8 worm cellular contexts compared by ENCODE assay signal in the genomic region with DNA sequence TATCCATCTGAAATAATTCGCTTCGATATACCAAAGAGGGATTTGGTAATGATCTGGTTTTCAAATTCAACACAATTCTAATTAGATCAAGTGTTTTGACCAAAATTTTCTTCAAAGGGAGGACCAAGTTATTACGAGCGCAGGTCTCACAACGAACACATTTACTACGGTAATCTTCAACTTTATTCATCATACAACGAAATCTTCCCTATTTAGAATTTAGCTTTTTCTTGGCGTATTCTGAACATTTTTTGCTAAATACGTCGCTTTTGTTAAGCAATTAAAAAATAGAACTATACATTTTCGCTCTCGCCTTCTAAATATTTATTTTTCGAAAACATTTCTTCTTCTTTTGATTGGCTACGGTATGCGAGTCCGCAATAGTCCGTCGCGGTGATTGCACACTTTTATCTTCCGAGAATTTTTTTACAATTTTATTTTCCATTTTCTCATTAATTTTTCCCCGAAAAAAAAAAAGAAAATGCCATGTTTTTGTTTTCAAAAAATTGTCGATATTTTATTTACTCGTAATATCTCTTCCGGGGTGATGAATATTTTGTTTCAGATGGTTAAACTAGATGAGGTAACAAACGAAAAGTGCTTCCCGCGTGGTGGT.
TF ChIP-seq lines count a peak whose summit lies in the region.

let-716 (plus strand) TSS at position 566 of the 616 bp plus-strand sequence.

TF ChIP-seq in whole organism, L1 larva, 84 proteins besides CTCF, POLR2A, EP300 and RAD21 (continues in another document):
- TF ChIP-seq nhr-90 (tag; optimal IDR thresholded peaks at IDR 0.05; lab: Kevin White, UChicago; ENCODE audit: poor library complexity) = no peak
- peak; percentile 89 for TF ChIP-seq F16B12.6 (tag; optimal IDR thresholded peaks at IDR 0.05; lab: Kevin White, UChicago)
- TF ChIP-seq dpl-1 (GFP tag; optimal IDR thresholded peaks at IDR 0.05; lab: Kevin White, UChicago) = peak; percentile 17 to 61 (median 44)
- TF ChIP-seq lin-15B (tag; optimal IDR thresholded peaks at IDR 0.05; lab: Kevin White, UChicago) = peak; percentile 13
- no peak for TF ChIP-seq aly-2 (tag; optimal IDR thresholded peaks at IDR 0.05; lab: Kevin White, UChicago)
- peak; percentile 21 for TF ChIP-seq rnt-1 (tag; optimal IDR thresholded peaks at IDR 0.05; lab: Kevin White, UChicago)
- peak; percentile 93 to 98 for TF ChIP-seq lsy-2 (tag; optimal IDR thresholded peaks at IDR 0.05; lab: Kevin White, UChicago)
- peak; percentile 33 for TF ChIP-seq nhr-47 (tag; optimal IDR thresholded peaks at IDR 0.05; lab: Kevin White, UChicago)
- peak; percentile 59 for TF ChIP-seq snu-23 (GFP tag; optimal IDR thresholded peaks at IDR 0.05; lab: Kevin White, UChicago)

TF ChIP-seq in whole organism, L2 larva, 48 proteins besides CTCF, POLR2A, EP300 and RAD21 (continues in another document):
- TF ChIP-seq nhr-10 (tag; optimal IDR thresholded peaks at IDR 0.05; lab: Kevin White, UChicago) (no peak), gmeb-1 (tag; optimal IDR thresholded peaks at IDR 0.05; lab: Kevin White, UChicago) (no peak), nhr-12 (tag; optimal IDR thresholded peaks at IDR 0.05; lab: Kevin White, UChicago) (no peak), mbf-1 (tag; optimal IDR thresholded peaks at IDR 0.05; lab: Kevin White, UChicago) (no peak), lin-39 (tag; optimal IDR thresholded peaks at IDR 0.05; lab: Kevin White, UChicago) (no peak), C34F6.9 (tag; optimal IDR thresholded peaks at IDR 0.05; lab: Kevin White, UChicago) (no peak), unc-55 (GFP tag; optimal IDR thresholded peaks at IDR 0.05; lab: Kevin White, UChicago) (peak; percentile 51), ceh-16 (tag; optimal IDR thresholded peaks at IDR 0.05; lab: Kevin White, UChicago) (no peak), egl-27 (tag; optimal IDR thresholded peaks at IDR 0.05; lab: Kevin White, UChicago) (no peak), sem-4 (tag; optimal IDR thresholded peaks at IDR 0.05; lab: Kevin White, UChicago) (no peak), dmd-4 (tag; optimal IDR thresholded peaks at IDR 0.05; lab: Kevin White, UChicago) (no peak)

TF ChIP-seq in whole organism, L3 larva, 47 proteins besides CTCF, POLR2A, EP300 and RAD21 (continues in another document):
- TF ChIP-seq ama-1 (optimal IDR thresholded peaks at IDR 0.05; lab: Kevin White, UChicago) = no peak
- TF ChIP-seq ztf-11 (tag; optimal IDR thresholded peaks at IDR 0.05; lab: Kevin White, UChicago) = no peak
- TF ChIP-seq tbx-2 (tag; optimal IDR thresholded peaks at IDR 0.05; lab: Kevin White, UChicago) = no peak
- no peak for TF ChIP-seq ceh-9 (tag; optimal IDR thresholded peaks at IDR 0.05; lab: Kevin White, UChicago)
- no peak for TF ChIP-seq nhr-77 (tag; optimal IDR thresholded peaks at IDR 0.05; lab: Kevin White, UChicago)
- no peak for TF ChIP-seq lsy-12 (tag; optimal IDR thresholded peaks at IDR 0.05; lab: Kevin White, UChicago)
- TF ChIP-seq eor-1 (tag; optimal IDR thresholded peaks at IDR 0.05; lab: Kevin White, UChicago) = no peak
- no peak for TF ChIP-seq nhr-12 (tag; optimal IDR thresholded peaks at IDR 0.05; lab: Kevin White, UChicago)
- no peak for TF ChIP-seq nhr-28 (tag; optimal IDR thresholded peaks at IDR 0.05; lab: Kevin White, UChicago)
- no peak for TF ChIP-seq ceh-16 (tag; optimal IDR thresholded peaks at IDR 0.05; lab: Kevin White, UChicago)
- TF ChIP-seq nhr-43 (tag; optimal IDR thresholded peaks at IDR 0.05; lab: Kevin White, UChicago; ENCODE audit: poor library complexity, severe bottlenecking) = no peak

TF ChIP-seq in whole organism, L4 larva, 104 proteins besides CTCF, POLR2A, EP300 and RAD21 (continues in another document):
- TF ChIP-seq unc-39 (tag; optimal IDR thresholded peaks at IDR 0.05; lab: Kevin White, UChicago) (no peak), daf-12 (tag; optimal IDR thresholded peaks at IDR 0.05; lab: Kevin White, UChicago) (no peak), dpl-1 (GFP tag; optimal IDR thresholded peaks at IDR 0.05; lab: Kevin White, UChicago) (peak; percentile 24), Y105C5A.15 (GFP tag; IDR thresholded peaks at IDR 0.05; lab: Robert Waterston, UW) (no peak), mep-1 (tag; optimal IDR thresholded peaks at IDR 0.05; lab: Kevin White, UChicago) (peak; percentile 8), madf-9 (GFP tag; conservative IDR thresholded peaks at IDR 0.05; lab: Robert Waterston, UW) (no peak), arid-1 (GFP tag; conservative IDR thresholded peaks at IDR 0.05; lab: Robert Waterston, UW) (no peak), lin-38 (GFP tag; IDR thresholded peaks at IDR 0.05; lab: Robert Waterston, UW) (peak; percentile 39; the same call in 1 of the 2 replicates), dve-1 (tag; optimal IDR thresholded peaks at IDR 0.05; lab: Kevin White, UChicago; ENCODE audit: insufficient read depth) (peak; percentile 19), spr-3 (GFP tag; optimal IDR thresholded peaks at IDR 0.05; lab: Kevin White, UChicago) (no peak), ceh-62 (tag; optimal IDR thresholded peaks at IDR 0.05; lab: Kevin White, UChicago) (no peak)

TF ChIP-seq in whole organism, early embryonic, 17 proteins besides CTCF, POLR2A, EP300 and RAD21:
- TF ChIP-seq ama-1 (optimal IDR thresholded peaks at IDR 0.05; lab: Kevin White, UChicago) (peak; percentile 15), tra-4 (tag; optimal IDR thresholded peaks at IDR 0.05; lab: Kevin White, UChicago) (no peak)

TF ChIP-seq in whole organism, late embryonic, 69 proteins besides CTCF, POLR2A, EP300 and RAD21:
- TF ChIP-seq nfya-1 (tag; optimal IDR thresholded peaks at IDR 0.05; lab: Kevin White, UChicago) = peak; percentile 69
- peak; percentile 2 for TF ChIP-seq unc-42 (tag; optimal IDR thresholded peaks at IDR 0.05; lab: Kevin White, UChicago)
- TF ChIP-seq che-1 (tag; optimal IDR thresholded peaks at IDR 0.05; lab: Kevin White, UChicago) = no peak

TF ChIP-seq in whole organism, mixed stage, embryonic, 35 proteins besides CTCF, POLR2A, EP300 and RAD21:
- no peak for TF ChIP-seq pha-4 (tag; optimal IDR thresholded peaks at IDR 0.05; lab: Kevin White, UChicago)
- peak; percentile 95 for TF ChIP-seq lsy-2 (tag; optimal IDR thresholded peaks at IDR 0.05; lab: Kevin White, UChicago)

TF ChIP-seq in whole organism, young adult, 124 proteins besides CTCF, POLR2A, EP300 and RAD21:
- TF ChIP-seq ama-1 (optimal IDR thresholded peaks at IDR 0.05; lab: Kevin White, UChicago) = no peak
- peak in 1 of 2 experiments; percentile 2 for TF ChIP-seq ama-1 (GFP tag; optimal IDR thresholded peaks at IDR 0.05; lab: Kevin White, UChicago)
- TF ChIP-seq attf-5 (GFP tag; optimal IDR thresholded peaks at IDR 0.05; lab: Kevin White, UChicago) = no peak
- TF ChIP-seq unc-62 (GFP tag; optimal IDR thresholded peaks at IDR 0.05; lab: Kevin White, UChicago) = no peak
- peak; percentile 87 for TF ChIP-seq lsl-1 (GFP tag; optimal IDR thresholded peaks at IDR 0.05; lab: Kevin White, UChicago)
- no peak for TF ChIP-seq hmg-1.2 (GFP tag; IDR thresholded peaks at IDR 0.05; lab: Robert Waterston, UW)
- TF ChIP-seq F23B12.7 (tag; optimal IDR thresholded peaks at IDR 0.05; lab: Kevin White, UChicago; ENCODE audit: insufficient read depth) = peak; percentile 20
- TF ChIP-seq xnd-1 (tag; optimal IDR thresholded peaks at IDR 0.05; lab: Kevin White, UChicago) = peak; percentile 14
- no peak for TF ChIP-seq ztf-3 (GFP tag; optimal IDR thresholded peaks at IDR 0.05; lab: Kevin White, UChicago)
- TF ChIP-seq him-1 (tag; optimal IDR thresholded peaks at IDR 0.05; lab: Kevin White, UChicago) = peak; percentile 42
- no peak for TF ChIP-seq C17E4.6 (GFP tag; IDR thresholded peaks at IDR 0.05; lab: Robert Waterston, UW)
- TF ChIP-seq madf-6 (GFP tag; IDR thresholded peaks at IDR 0.05; lab: Robert Waterston, UW) = peak; percentile 30; the same call in 1 of the 2 replicates
- no peak for TF ChIP-seq attf-6 (GFP tag; IDR thresholded peaks at IDR 0.05; lab: Robert Waterston, UW)
- peak in 1 of 3 experiments; percentile 39 for TF ChIP-seq lin-35 (GFP tag; optimal IDR thresholded peaks at IDR 0.05; lab: Kevin White, UChicago)
- no peak for TF ChIP-seq ceh-100 (GFP tag; IDR thresholded peaks at IDR 0.05; lab: Robert Waterston, UW)
- TF ChIP-seq B0261.1 (tag; optimal IDR thresholded peaks at IDR 0.05; lab: Kevin White, UChicago) = no peak
- TF ChIP-seq F49E8.2 (tag; optimal IDR thresholded peaks at IDR 0.05; lab: Kevin White, UChicago; ENCODE audit: insufficient read depth) = peak; percentile 59
- no peak for TF ChIP-seq F37B4.10 (GFP tag; IDR thresholded peaks at IDR 0.05; lab: Robert Waterston, UW)
- no peak for TF ChIP-seq attf-3 (GFP tag; conservative IDR thresholded peaks at IDR 0.05; lab: Robert Waterston, UW)
- peak; percentile 1 for TF ChIP-seq ztf-18 (tag; optimal IDR thresholded peaks at IDR 0.05; lab: Kevin White, UChicago)
- TF ChIP-seq F33H1.4 (GFP tag; IDR thresholded peaks at IDR 0.05; lab: Robert Waterston, UW) = peak; percentile 64
- TF ChIP-seq hlh-12 (tag; optimal IDR thresholded peaks at IDR 0.05; lab: Kevin White, UChicago) = no peak
